Worm (Caenorhabditis elegans) whole organism, L3 larva: Measurements from ENCODE around the gene col-91.

Source experiments
- R02D3.7 ChIP-seq: fragments of 150-350 bp; optimal IDR thresholded peaks from 2 replicates; lab custom pipeline; 2014; ENCODE audit warnings: missing biosample characterization, missing genetic modification characterization
- ZK546.5 ChIP-seq: sonication (generic microtip); optimal IDR thresholded peaks from 2 replicates; lab custom pipeline; 2017; ENCODE audit warnings: missing biosample characterization, missing genetic modification characterization
- aly-2 ChIP-seq: fragments of 150-350 bp; optimal IDR thresholded peaks from 2 replicates; lab custom pipeline; 2014; ENCODE audit warnings: missing biosample characterization, missing genetic modification characterization
- ama-1 ChIP-seq: fragments of 150-350 bp; optimal IDR thresholded peaks from 2 replicates; lab custom pipeline; 2018
- ceh-16 ChIP-seq: sonication (generic microtip); optimal IDR thresholded peaks from 2 replicates; lab custom pipeline; 2017; ENCODE audit warnings: missing biosample characterization, missing genetic modification characterization
- ceh-28 ChIP-seq: fragments of 150-350 bp; optimal IDR thresholded peaks from 2 replicates; lab custom pipeline; 2014; ENCODE audit warnings: missing biosample characterization, missing genetic modification reagents, missing genetic modification characterization
- ceh-82 ChIP-seq: fragments of 150-350 bp; optimal IDR thresholded peaks from 2 replicates; lab custom pipeline; 2014; ENCODE audit warnings: missing biosample characterization, missing genetic modification characterization
- egl-27 ChIP-seq: sonication (generic microtip); optimal IDR thresholded peaks from 4 replicates; lab custom pipeline; 2017; ENCODE audit warnings: missing biosample characterization, missing genetic modification reagents, missing genetic modification characterization
- egl-5 ChIP-seq: fragments of 150-350 bp; optimal IDR thresholded peaks from 2 replicates; lab custom pipeline; 2017; ENCODE audit warnings: missing biosample characterization, missing genetic modification reagents, missing genetic modification characterization, inconsistent platforms
- elt-1 ChIP-seq: fragments of 150-350 bp; optimal IDR thresholded peaks from 2 replicates; lab custom pipeline; 2014; ENCODE audit warnings: missing biosample characterization, missing genetic modification characterization
- elt-2 ChIP-seq: sonication (generic microtip); optimal IDR thresholded peaks from 2 replicates; lab custom pipeline; 2016; ENCODE audit warnings: missing genetic modification reagents, mild to moderate bottlenecking, missing genetic modification characterization, missing compliant biosample characterization
- eor-1 ChIP-seq, 2 experiments: fragments of 150-350 bp; optimal IDR thresholded peaks; 2 replicates each; lab custom pipeline; 2014 to 2018; ENCODE audit warnings: missing biosample characterization in 2 of 2, missing genetic modification characterization in 2 of 2
- fkh-10 ChIP-seq: sonication (generic microtip); optimal IDR thresholded peaks from 2 replicates; lab custom pipeline; 2017; ENCODE audit warnings: missing biosample characterization, missing genetic modification reagents, missing genetic modification characterization
- fkh-2 ChIP-seq: fragments of 150-350 bp; optimal IDR thresholded peaks from 2 replicates; lab custom pipeline; 2014; ENCODE audit warnings: missing biosample characterization, missing genetic modification reagents, missing genetic modification characterization
- hmg-11 ChIP-seq: sonication (generic microtip); optimal IDR thresholded peaks from 2 replicates; lab custom pipeline; 2016; ENCODE audit warnings: missing genetic modification characterization, missing compliant biosample characterization
- jun-1 ChIP-seq: fragments of 150-350 bp; optimal IDR thresholded peaks from 2 replicates; lab custom pipeline; 2014; ENCODE audit warnings: missing biosample characterization, missing genetic modification reagents, missing genetic modification characterization
- lin-15B ChIP-seq: fragments of 150-350 bp; optimal IDR thresholded peaks from 2 replicates; lab custom pipeline; 2014; ENCODE audit warnings: missing biosample characterization, missing genetic modification characterization
- mdl-1 ChIP-seq: fragments of 150-350 bp; optimal IDR thresholded peaks from 2 replicates; lab custom pipeline; 2014; ENCODE audit warnings: missing biosample characterization, missing genetic modification characterization
- mml-1 ChIP-seq: fragments of 150-350 bp; sonication (generic microtip); optimal IDR thresholded peaks from 3 replicates; lab custom pipeline; 2014; ENCODE audit warnings: missing biosample characterization, missing genetic modification characterization
- nfya-1 ChIP-seq: sonication (generic microtip); optimal IDR thresholded peaks from 2 replicates; lab custom pipeline; 2017; ENCODE audit warnings: missing genetic modification characterization, mild to moderate bottlenecking, missing compliant biosample characterization, antibody characterized with exemption, moderate library complexity; ENCODE audit not compliant: insufficient read depth
- nhr-11 ChIP-seq: fragments of 150-350 bp; optimal IDR thresholded peaks from 2 replicates; lab custom pipeline; 2014; ENCODE audit warnings: missing biosample characterization, missing genetic modification characterization
- nhr-23 ChIP-seq: fragments of 150-350 bp; optimal IDR thresholded peaks from 2 replicates; lab custom pipeline; 2014; ENCODE audit warnings: missing biosample characterization, missing genetic modification reagents, missing genetic modification characterization
- nhr-237 ChIP-seq: fragments of 150-350 bp; optimal IDR thresholded peaks from 2 replicates; lab custom pipeline; 2014; ENCODE audit warnings: missing biosample characterization, missing genetic modification characterization
- nhr-25 ChIP-seq: sonication (generic microtip); optimal IDR thresholded peaks from 2 replicates; lab custom pipeline; 2017; ENCODE audit warnings: missing biosample characterization, missing genetic modification characterization
- nhr-28 ChIP-seq: fragments of 150-350 bp; optimal IDR thresholded peaks from 2 replicates; lab custom pipeline; 2014; ENCODE audit warnings: missing biosample characterization, missing genetic modification characterization
- nhr-43 ChIP-seq: sonication (generic microtip); optimal IDR thresholded peaks from 2 replicates; lab custom pipeline; 2016; ENCODE audit warnings: mild to moderate bottlenecking, missing genetic modification characterization, missing compliant biosample characterization; ENCODE audit not compliant: poor library complexity, severe bottlenecking
- nhr-67 ChIP-seq: fragments of 150-350 bp; optimal IDR thresholded peaks from 2 replicates; lab custom pipeline; 2014; ENCODE audit warnings: missing biosample characterization, missing genetic modification characterization
- nhr-77 ChIP-seq: fragments of 150-350 bp; optimal IDR thresholded peaks from 2 replicates; lab custom pipeline; 2014; ENCODE audit warnings: missing biosample characterization, missing genetic modification characterization
- pha-4 ChIP-seq: fragments of 150-350 bp; optimal IDR thresholded peaks from 2 replicates; lab custom pipeline; 2014; ENCODE audit warnings: missing biosample characterization, missing genetic modification reagents, missing genetic modification characterization
- pqm-1 ChIP-seq: fragments of 150-350 bp; optimal IDR thresholded peaks from 2 replicates; lab custom pipeline; 2017; ENCODE audit warnings: missing biosample characterization, missing genetic modification characterization, inconsistent platforms
- sea-2 ChIP-seq: fragments of 150-350 bp; sonication (generic microtip); optimal IDR thresholded peaks from 4 replicates; lab custom pipeline; 2014; ENCODE audit warnings: missing biosample characterization, missing genetic modification reagents, missing genetic modification characterization
- skn-1 ChIP-seq: fragments of 150-350 bp; optimal IDR thresholded peaks from 2 replicates; lab custom pipeline; 2014; ENCODE audit warnings: missing biosample characterization, missing genetic modification characterization
- tbx-2 ChIP-seq: sonication (generic microtip); optimal IDR thresholded peaks from 2 replicates; lab custom pipeline; 2016; ENCODE audit warnings: mild to moderate bottlenecking, missing genetic modification characterization, missing compliant biosample characterization
- unc-62 ChIP-seq: fragments of 150-350 bp; sonication (generic microtip); optimal IDR thresholded peaks from 4 replicates; lab custom pipeline; 2014; ENCODE audit warnings: missing biosample characterization, missing genetic modification reagents, missing genetic modification characterization
- zag-1 ChIP-seq: fragments of 150-350 bp; optimal IDR thresholded peaks from 2 replicates; lab custom pipeline; 2014; ENCODE audit warnings: missing biosample characterization, missing genetic modification characterization
- ztf-11 ChIP-seq: fragments of 150-350 bp; optimal IDR thresholded peaks from 2 replicates; lab custom pipeline; 2014; ENCODE audit warnings: missing biosample characterization, missing genetic modification characterization
- ztf-4 ChIP-seq: fragments of 150-350 bp; optimal IDR thresholded peaks from 2 replicates; lab custom pipeline; 2014; ENCODE audit warnings: missing biosample characterization, missing genetic modification characterization

The col-91 gene

DNA sequence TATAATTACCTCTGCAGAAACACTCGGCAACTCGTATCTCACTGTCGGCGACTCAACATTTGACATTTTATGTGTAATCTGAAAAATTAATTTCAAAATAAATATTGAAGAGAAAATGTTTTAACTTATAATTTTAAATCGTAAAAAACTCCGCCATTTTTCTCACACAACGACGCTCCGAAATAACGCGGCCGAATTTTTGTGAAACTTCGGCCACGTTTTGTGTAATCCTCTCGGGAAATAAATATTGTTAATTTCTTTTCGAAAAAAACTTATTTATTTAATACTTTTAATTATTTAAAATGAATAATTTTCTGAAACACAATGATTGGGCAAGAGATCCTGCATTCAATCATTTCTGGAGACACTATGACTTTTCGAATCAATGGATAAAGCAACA is 43.9 kb upstream of the col-91 start, which contains the start of the genes F10E9.7 and F10E9.5 (continued):
- TF ChIP-seq nhr-11 (tag; lab: Kevin White, UChicago) (no peak), pqm-1 (tag; lab: Kevin White, UChicago) (peak; percentile 27), nhr-43 (tag; lab: Kevin White, UChicago) (peak; percentile 97), tbx-2 (tag; lab: Kevin White, UChicago) (peak; percentile 56), nhr-25 (tag; lab: Kevin White, UChicago) (peak; percentile 57), mdl-1 (tag; lab: Kevin White, UChicago) (no peak), ztf-4 (tag; lab: Kevin White, UChicago) (no peak), elt-1 (tag; lab: Kevin White, UChicago) (peak; percentile 17), eor-1 (tag; optimal IDR thresholded peaks at IDR 0.05; lab: Kevin White, UChicago) (peak in 1 of 2 experiments; percentile 49), skn-1 (tag; lab: Kevin White, UChicago) (peak; percentile 58), ztf-11 (tag; lab: Kevin White, UChicago) (no peak), mml-1 (tag; lab: Kevin White, UChicago) (no peak), sea-2 (GFP tag; lab: Kevin White, UChicago) (no peak), zag-1 (tag; lab: Kevin White, UChicago) (no peak), ceh-16 (tag; lab: Kevin White, UChicago) (no peak), ama-1 (lab: Kevin White, UChicago) (no peak), jun-1 (tag; lab: Kevin White, UChicago) (no peak), nhr-28 (tag; lab: Kevin White, UChicago) (no peak), nhr-23 (tag; lab: Kevin White, UChicago) (peak; percentile 96)

DNA sequence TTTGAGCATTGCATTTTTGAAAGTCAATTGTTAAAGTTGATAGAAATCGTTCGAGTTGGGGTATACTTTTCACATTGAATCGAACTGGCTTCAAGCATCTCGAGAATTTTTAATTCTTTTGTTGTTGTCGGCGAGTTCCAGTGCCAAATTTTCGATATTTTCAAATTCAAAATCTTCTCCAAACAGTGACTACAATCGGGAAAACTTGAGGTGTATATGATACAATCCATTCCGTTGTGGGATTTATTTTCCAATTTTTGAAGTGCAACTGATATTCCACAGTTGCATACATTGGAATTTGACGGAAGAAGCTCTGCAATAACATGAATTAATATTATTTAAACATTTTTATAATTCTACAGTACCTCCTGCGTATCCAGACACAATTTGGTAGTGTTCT is 42.4 kb upstream of the col-91 start:
- TF ChIP-seq elt-1 (tag; lab: Kevin White, UChicago), result no peak
- no peak for TF ChIP-seq nhr-67 (tag; lab: Kevin White, UChicago)
- no peak for TF ChIP-seq nhr-25 (tag; lab: Kevin White, UChicago)
- no peak for TF ChIP-seq nhr-43 (tag; lab: Kevin White, UChicago)
- no peak for TF ChIP-seq elt-2 (tag; lab: Kevin White, UChicago)
- TF ChIP-seq sea-2 (GFP tag; lab: Kevin White, UChicago), result no peak
- no peak for TF ChIP-seq pqm-1 (tag; lab: Kevin White, UChicago)
- TF ChIP-seq ZK546.5 (tag; lab: Kevin White, UChicago), result no peak
- no peak for TF ChIP-seq mdl-1 (tag; lab: Kevin White, UChicago)
- TF ChIP-seq hmg-11 (tag; lab: Kevin White, UChicago), result no peak
- no peak for TF ChIP-seq fkh-2 (tag; lab: Kevin White, UChicago)
- TF ChIP-seq ama-1 (lab: Kevin White, UChicago), result no peak
- TF ChIP-seq jun-1 (tag; lab: Kevin White, UChicago), result no peak

DNA sequence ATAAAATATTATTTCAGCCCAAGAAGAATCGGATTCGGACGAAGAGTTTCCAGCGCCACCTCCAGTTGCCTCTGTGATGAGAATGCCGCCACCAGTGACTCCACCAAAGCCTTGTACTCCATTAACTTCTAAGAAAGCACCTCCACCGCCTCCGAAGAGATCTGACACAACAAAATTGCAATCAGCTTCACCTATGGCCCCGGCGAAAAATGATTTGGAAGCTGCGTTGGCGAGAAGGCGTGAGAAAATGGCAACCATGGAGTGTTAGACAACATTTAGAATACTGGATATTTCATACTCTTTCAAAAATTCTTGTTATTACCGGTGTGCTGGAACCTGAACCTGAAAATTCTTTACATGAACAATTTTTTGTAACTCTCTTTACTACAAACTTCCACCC is 41.8 kb upstream of the col-91 start:
- TF ChIP-seq egl-5 (tag; lab: Kevin White, UChicago) (no peak), nhr-25 (tag; lab: Kevin White, UChicago) (no peak), unc-62 (GFP tag; lab: Kevin White, UChicago) (no peak), fkh-10 (GFP tag; lab: Kevin White, UChicago) (no peak), pha-4 (no peak), elt-2 (tag; lab: Kevin White, UChicago) (no peak), ceh-82 (no peak), nhr-67 (tag; lab: Kevin White, UChicago) (no peak), mml-1 (tag; lab: Kevin White, UChicago) (no peak), nhr-237 (tag; lab: Kevin White, UChicago) (no peak), pqm-1 (tag; lab: Kevin White, UChicago) (no peak), sea-2 (GFP tag; lab: Kevin White, UChicago) (no peak), ama-1 (lab: Kevin White, UChicago) (no peak), hmg-11 (tag; lab: Kevin White, UChicago) (no peak), zag-1 (tag; lab: Kevin White, UChicago) (no peak), nhr-43 (tag; lab: Kevin White, UChicago) (no peak), nfya-1 (tag; lab: Kevin White, UChicago) (no peak), R02D3.7 (no peak), lin-15B (tag; lab: Kevin White, UChicago) (no peak), mdl-1 (tag; lab: Kevin White, UChicago) (no peak)

DNA sequence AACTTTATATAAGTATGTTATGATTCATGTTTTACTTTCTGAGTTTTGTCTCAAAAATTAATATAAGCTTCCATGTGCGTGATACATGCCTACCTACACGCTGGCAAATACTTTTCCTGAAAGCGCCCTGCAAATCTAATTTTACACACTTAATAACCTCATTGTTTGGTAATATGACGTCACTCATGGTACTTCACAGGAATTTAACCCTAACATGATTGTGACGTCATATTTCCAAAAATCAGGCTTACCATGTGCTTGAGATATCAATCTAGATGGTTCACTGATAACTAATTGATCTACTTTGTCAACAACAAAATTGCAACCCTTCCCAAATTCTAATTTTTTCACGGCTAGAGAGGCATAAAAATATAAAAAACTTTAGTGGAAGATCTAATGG is 40.0 kb upstream of the col-91 start:
- no peak for TF ChIP-seq jun-1 (tag; lab: Kevin White, UChicago)
- TF ChIP-seq fkh-10 (GFP tag; lab: Kevin White, UChicago), result no peak
- no peak for TF ChIP-seq egl-27 (tag; lab: Kevin White, UChicago)
- no peak for TF ChIP-seq nhr-77 (tag; lab: Kevin White, UChicago)
- TF ChIP-seq ztf-4 (tag; lab: Kevin White, UChicago), result no peak
- no peak for TF ChIP-seq ZK546.5 (tag; lab: Kevin White, UChicago)
- no peak for TF ChIP-seq eor-1 (tag; optimal IDR thresholded peaks at IDR 0.05; lab: Kevin White, UChicago)
- TF ChIP-seq tbx-2 (tag; lab: Kevin White, UChicago), result no peak
- no peak for TF ChIP-seq fkh-2 (tag; lab: Kevin White, UChicago)
- TF ChIP-seq egl-5 (tag; lab: Kevin White, UChicago), result no peak
- TF ChIP-seq nhr-23 (tag; lab: Kevin White, UChicago), result no peak
- no peak for TF ChIP-seq nhr-11 (tag; lab: Kevin White, UChicago)
- no peak for TF ChIP-seq aly-2 (tag; lab: Kevin White, UChicago)
- no peak for TF ChIP-seq nhr-237 (tag; lab: Kevin White, UChicago)
- TF ChIP-seq nhr-67 (tag; lab: Kevin White, UChicago), result no peak
- no peak for TF ChIP-seq ceh-28 (tag; lab: Kevin White, UChicago)
